Worm (Caenorhabditis elegans): ENCODE data around the gene tbx-33.

DNA sequence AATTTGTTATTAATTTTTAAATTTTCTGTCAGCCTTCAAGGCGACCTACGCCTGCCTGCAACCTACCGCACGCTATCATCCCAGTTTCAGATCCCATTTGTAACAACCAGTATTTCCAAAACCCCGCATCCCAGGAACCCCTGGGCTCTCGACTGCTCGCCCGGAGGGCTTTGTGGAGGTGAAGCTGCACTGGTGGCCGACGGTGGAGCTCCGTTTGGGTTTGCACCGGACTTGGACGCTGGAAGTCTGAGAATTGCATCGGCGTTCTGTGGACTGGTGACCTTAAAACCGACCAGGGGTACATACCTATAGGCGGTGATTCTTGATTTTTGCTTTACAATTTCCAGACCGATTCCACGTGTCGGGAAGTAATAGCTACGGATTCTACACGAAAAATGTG is 14.8 kb upstream of the tbx-33 start:
- no peak for TF ChIP-seq him-1 (tag; optimal IDR thresholded peaks at IDR 0.05)
- TF ChIP-seq dao-5 (tag; optimal IDR thresholded peaks at IDR 0.05), result no peak
- TF ChIP-seq W03F9.2 (tag; optimal IDR thresholded peaks at IDR 0.05), result no peak
